Worm (Caenorhabditis elegans) whole organism, L2 larva: Measurements from ENCODE around the gene sgk-1.

Experiments
- R02D3.7 ChIP-seq: fragments of 150-350 bp; optimal IDR thresholded peaks from 2 replicates; lab custom pipeline; 2014; ENCODE audit warnings: missing biosample characterization, missing genetic modification characterization
- aly-2 ChIP-seq: fragments of 150-350 bp; optimal IDR thresholded peaks from 2 replicates; lab custom pipeline; 2014; ENCODE audit warnings: missing biosample characterization, missing genetic modification characterization
- blmp-1 ChIP-seq: sonication (generic microtip); optimal IDR thresholded peaks from 2 replicates; lab custom pipeline; 2017; ENCODE audit warnings: missing genetic modification characterization, mild to moderate bottlenecking, missing compliant biosample characterization, antibody characterized with exemption, moderate library complexity; ENCODE audit not compliant: insufficient read depth
- ceh-82 ChIP-seq: fragments of 150-350 bp; optimal IDR thresholded peaks from 2 replicates; lab custom pipeline; 2014; ENCODE audit warnings: missing biosample characterization, missing genetic modification characterization
- elt-3 ChIP-seq: sonication (generic microtip); optimal IDR thresholded peaks from 2 replicates; lab custom pipeline; 2017; ENCODE audit warnings: missing biosample characterization, missing genetic modification characterization
- lin-13 ChIP-seq: fragments of 150-350 bp; optimal IDR thresholded peaks from 2 replicates; lab custom pipeline; 2014; ENCODE audit warnings: missing biosample characterization, missing genetic modification reagents, missing genetic modification characterization
- lin-39 ChIP-seq: fragments of 150-350 bp; optimal IDR thresholded peaks from 2 replicates; lab custom pipeline; 2014; ENCODE audit warnings: missing biosample characterization, missing genetic modification reagents, missing genetic modification characterization
- lsy-2 ChIP-seq, 2 experiments: fragments of 150-350 bp in 1 of 2; sonication (generic microtip) in 1 of 2; optimal IDR thresholded peaks; 2 replicates each; lab custom pipeline; 2014 to 2017; ENCODE audit warnings: missing biosample characterization in 2 of 2, missing genetic modification characterization in 2 of 2
- mdl-1 ChIP-seq, 2 experiments: fragments of 150-350 bp in 1 of 2; sonication (generic microtip) in 1 of 2; optimal IDR thresholded peaks; 2 replicates each; lab custom pipeline; 2017; ENCODE audit warnings: missing biosample characterization in 2 of 2, missing genetic modification characterization in 2 of 2
- nhr-12 ChIP-seq: fragments of 150-350 bp; optimal IDR thresholded peaks from 2 replicates; lab custom pipeline; 2014; ENCODE audit warnings: missing biosample characterization, missing genetic modification characterization
- nhr-77 ChIP-seq: fragments of 150-350 bp; optimal IDR thresholded peaks from 2 replicates; lab custom pipeline; 2014; ENCODE audit warnings: missing biosample characterization, missing genetic modification characterization
- sma-9 ChIP-seq, 2 experiments: fragments of 150-350 bp in 1 of 2; sonication (generic microtip) in 1 of 2; optimal IDR thresholded peaks; 2 replicates each; lab custom pipeline; 2014 to 2016; ENCODE audit warnings: missing genetic modification characterization in 2 of 2, mild to moderate bottlenecking in 1 of 2, missing biosample characterization in 1 of 2, missing compliant biosample characterization in 1 of 2, missing genetic modification reagents in 1 of 2, moderate library complexity in 1 of 2
- ztf-4 ChIP-seq: fragments of 150-350 bp; optimal IDR thresholded peaks from 2 replicates; lab custom pipeline; 2014; ENCODE audit warnings: missing biosample characterization, missing genetic modification characterization

ce11 chrX:16209660-16210059 lies 52.3 kb downstream of the sgk-1 start:
- TF ChIP-seq lin-13 (peak; percentile 77), nhr-12 (tag; lab: Kevin White, UChicago) (no peak), sma-9 (GFP tag; optimal IDR thresholded peaks at IDR 0.05; lab: Kevin White, UChicago) (peak; percentile 80), sma-9 (tag; optimal IDR thresholded peaks at IDR 0.05; lab: Kevin White, UChicago) (no peak), ceh-82 (tag; lab: Kevin White, UChicago) (peak; percentile 61), elt-3 (tag; lab: Kevin White, UChicago) (no peak), nhr-77 (tag; lab: Kevin White, UChicago) (peak; percentile 70), blmp-1 (tag; lab: Kevin White, UChicago) (peak; percentile 5), R02D3.7 (tag; lab: Kevin White, UChicago) (no peak), ztf-4 (tag; lab: Kevin White, UChicago) (peak; percentile 31), aly-2 (no peak), lin-39 (tag; lab: Kevin White, UChicago) (no peak), lsy-2 (tag; optimal IDR thresholded peaks at IDR 0.05; lab: Kevin White, UChicago) (peak; percentile 72 to 81), mdl-1 (tag; optimal IDR thresholded peaks at IDR 0.05; lab: Kevin White, UChicago) (peak; percentile 7 to 56)
